Worm (Caenorhabditis elegans) whole organism, midembryonic: ENCODE data around the gene dnj-24.

ENCODE experiments used
- T22C8.4 ChIP-seq: fragments of 200-800 bp; sonication (Bioruptor generic); IDR thresholded peaks from 2 replicates; pipeline ENCODE4 v1.3.6; 2022; ENCODE audit warnings: missing genetic modification characterization, missing compliant biosample characterization
- med-1 ChIP-seq: sonication (generic microtip); optimal IDR thresholded peaks from 2 replicates; lab custom pipeline; 2017; ENCODE audit warnings: missing genetic modification characterization, mild to moderate bottlenecking, missing compliant biosample characterization, antibody characterized with exemption, missing genetic modification reagents; ENCODE audit not compliant: insufficient read depth
- ztf-23 ChIP-seq: fragments of 200-800 bp; sonication (Bioruptor generic); IDR thresholded peaks from 2 replicates; pipeline ENCODE4 v1.3.6; 2022; ENCODE audit warnings: missing genetic modification reagents, missing genetic modification characterization, missing compliant biosample characterization
- ztf-29 ChIP-seq: fragments of 200-800 bp; sonication (Bioruptor generic); IDR thresholded peaks from 2 replicates; pipeline ENCODE4 v1.3.6; 2022; ENCODE audit warnings: missing genetic modification reagents, missing genetic modification characterization, missing compliant biosample characterization

- TF ChIP-seq med-1 (GFP tag; lab: Kevin White, UChicago) (no peak), T22C8.4 (GFP tag; lab: Robert Waterston, UW) (no peak), ztf-29 (no peak), ztf-23 (GFP tag; lab: Robert Waterston, UW) (no peak)
These were observed 35.8 kb downstream of the dnj-24 start for ce11 chrIII:5388113-5388512.
